Worm (Caenorhabditis elegans): ENCODE results near the gene lin-29.

ce11 chrII:11928752-11929151 is 6.4 kb downstream of the lin-29 start:
- TF ChIP-seq bed-1 (GFP tag; IDR thresholded peaks at IDR 0.05) (no peak), lsy-27 (tag; optimal IDR thresholded peaks at IDR 0.05; ENCODE audit: borderline replicate concordance, insufficient read depth) (no peak), mel-28 (tag; optimal IDR thresholded peaks at IDR 0.05; ENCODE audit: borderline replicate concordance) (no peak), mcd-1 (GFP tag; IDR thresholded peaks at IDR 0.05) (no peak), ama-1 (optimal IDR thresholded peaks at IDR 0.05) (no peak), ama-1 (GFP tag; optimal IDR thresholded peaks at IDR 0.05) (no peak)

All from whole organism, young adult.